Fruit fly (Drosophila melanogaster) whole organism, embryonic: ENCODE results near the gene Arpc3A.

Experiments used
- CG1024 ChIP-seq: fragments of 200-800 bp; sonication (Bioruptor generic); IDR thresholded peaks from 2 replicates; pipeline ENCODE4 v1.3.6; 2022; ENCODE audit warnings: missing biosample characterization, missing genetic modification characterization
- CG10431 ChIP-seq: fragments of 200-800 bp; sonication (Bioruptor generic); optimal IDR thresholded peaks from 3 replicates; lab custom pipeline; 2018; ENCODE audit warnings: missing biosample characterization, mild to moderate bottlenecking, missing genetic modification characterization
- CG12104 ChIP-seq: fragments of 200-800 bp; sonication (Bioruptor generic); optimal IDR thresholded peaks from 3 replicates; lab custom pipeline; 2016; ENCODE audit warnings: missing biosample characterization, missing genetic modification characterization
- CG12942 ChIP-seq: fragments of 200-800 bp; sonication (Bioruptor generic); optimal IDR thresholded peaks from 3 replicates; lab custom pipeline; 2016; ENCODE audit warnings: missing biosample characterization, missing genetic modification characterization
- CG13775 ChIP-seq: fragments of 200-800 bp; sonication (Bioruptor generic); optimal IDR thresholded peaks from 3 replicates; lab custom pipeline; 2017; ENCODE audit warnings: missing biosample characterization, mild to moderate bottlenecking, missing genetic modification characterization
- CG15479 ChIP-seq: fragments of 200-800 bp; sonication (Bioruptor generic); optimal IDR thresholded peaks from 3 replicates; lab custom pipeline; 2019; ENCODE audit warnings: missing biosample characterization, mild to moderate bottlenecking, missing genetic modification characterization, moderate library complexity
- CG17385 ChIP-seq: fragments of 200-800 bp; sonication (Bioruptor generic); optimal IDR thresholded peaks from 3 replicates; lab custom pipeline; 2018; ENCODE audit warnings: missing biosample characterization, mild to moderate bottlenecking, missing genetic modification characterization
- CG18476 ChIP-seq: fragments of 200-800 bp; sonication (Bioruptor generic); optimal IDR thresholded peaks from 2 replicates; lab custom pipeline; 2016; ENCODE audit warnings: missing biosample characterization, mild to moderate bottlenecking, missing genetic modification characterization
- CG2712 ChIP-seq: fragments of 200-800 bp; optimal IDR thresholded peaks from 3 replicates; lab custom pipeline; 2019; ENCODE audit warnings: missing biosample characterization, mild to moderate bottlenecking, missing genetic modification characterization, moderate library complexity
- CG3407 ChIP-seq: fragments of 200-800 bp; sonication (Bioruptor generic); optimal IDR thresholded peaks from 2 replicates; lab custom pipeline; 2018; ENCODE audit warnings: missing biosample characterization, mild to moderate bottlenecking, missing genetic modification characterization
- CG4282 ChIP-seq: fragments of 200-800 bp; sonication (Bioruptor generic); optimal IDR thresholded peaks from 2 replicates; lab custom pipeline; 2016; ENCODE audit warnings: missing biosample characterization, missing genetic modification characterization
- CG8924 ChIP-seq: fragments of 200-800 bp; optimal IDR thresholded peaks from 3 replicates; lab custom pipeline; 2019; ENCODE audit warnings: missing biosample characterization, mild to moderate bottlenecking, missing genetic modification characterization, moderate library complexity
- CG9932 ChIP-seq: fragments of 200-800 bp; sonication (Bioruptor generic); IDR thresholded peaks from 2 replicates; pipeline ENCODE4 v1.3.6; 2022; ENCODE audit warnings: missing biosample characterization, missing genetic modification characterization
- Fer3 ChIP-seq: fragments of 200-800 bp; sonication (Bioruptor generic); optimal IDR thresholded peaks from 2 replicates; lab custom pipeline; 2018; ENCODE audit warnings: missing biosample characterization, mild to moderate bottlenecking, missing genetic modification characterization, moderate library complexity
- GATAe ChIP-seq: fragments of 200-800 bp; sonication (Bioruptor generic); conservative IDR thresholded peaks from 2 replicates; pipeline ENCODE4 v1.3.6; 2022; ENCODE audit warnings: missing biosample characterization, missing genetic modification characterization
- HLH54F ChIP-seq: fragments of 200-800 bp; sonication (Bioruptor generic); optimal IDR thresholded peaks from 3 replicates; lab custom pipeline; 2016; ENCODE audit warnings: missing biosample characterization, missing genetic modification characterization
- Mad ChIP-seq: fragments of 200-800 bp; sonication (Bioruptor generic); optimal IDR thresholded peaks from 2 replicates; lab custom pipeline; 2016; ENCODE audit warnings: missing biosample characterization, missing genetic modification characterization
- Meics ChIP-seq: fragments of 200-800 bp; sonication (Bioruptor generic); optimal IDR thresholded peaks from 2 replicates; lab custom pipeline; 2017; ENCODE audit warnings: missing biosample characterization, mild to moderate bottlenecking, missing genetic modification characterization
- NFAT ChIP-seq: fragments of 200-800 bp; sonication (Bioruptor generic); IDR thresholded peaks from 2 replicates; pipeline ENCODE4 v1.3.6; 2022; ENCODE audit warnings: missing biosample characterization, missing genetic modification characterization
- Nf-YA ChIP-seq: fragments of 200-800 bp; sonication (Bioruptor generic); IDR thresholded peaks from 2 replicates; pipeline ENCODE4 v1.3.6; 2022; ENCODE audit warnings: missing biosample characterization, missing genetic modification characterization
- Pdp1 ChIP-seq, 2 experiments: fragments of 200-800 bp; sonication (Bioruptor generic); optimal IDR thresholded peaks; 3 replicates each; lab custom pipeline; 2016; ENCODE audit warnings: missing biosample characterization in 2 of 2, missing genetic modification characterization in 2 of 2, mild to moderate bottlenecking in 1 of 2, moderate library complexity in 1 of 2
- Poxn ChIP-seq: fragments of 200-800 bp; sonication (Bioruptor generic); IDR thresholded peaks from 2 replicates; pipeline ENCODE4 v1.3.6; 2022; ENCODE audit warnings: missing biosample characterization, missing genetic modification characterization
- Vsx1 ChIP-seq: fragments of 200-800 bp; sonication (Bioruptor generic); optimal IDR thresholded peaks from 2 replicates; lab custom pipeline; 2017; ENCODE audit warnings: missing biosample characterization, mild to moderate bottlenecking, missing genetic modification characterization, missing genetic modification reagents
- cato ChIP-seq: fragments of 200-800 bp; sonication (Bioruptor generic); optimal IDR thresholded peaks from 2 replicates; lab custom pipeline; 2016; ENCODE audit warnings: missing biosample characterization, missing genetic modification characterization, borderline replicate concordance
- da ChIP-seq: fragments of 200-800 bp; sonication (Bioruptor generic); optimal IDR thresholded peaks from 2 replicates; lab custom pipeline; 2016; ENCODE audit warnings: missing biosample characterization, missing genetic modification characterization
- exex ChIP-seq: fragments of 200-800 bp; sonication (Bioruptor generic); optimal IDR thresholded peaks from 4 replicates; lab custom pipeline; 2018; ENCODE audit warnings: missing biosample characterization, mild to moderate bottlenecking, missing genetic modification characterization, moderate library complexity
- fd3F ChIP-seq: fragments of 200-800 bp; sonication (Bioruptor generic); optimal IDR thresholded peaks from 2 replicates; lab custom pipeline; 2018; ENCODE audit warnings: missing biosample characterization, mild to moderate bottlenecking, missing genetic modification characterization, moderate library complexity
- grau ChIP-seq: fragments of 200-800 bp; optimal IDR thresholded peaks from 3 replicates; lab custom pipeline; 2019; ENCODE audit warnings: missing biosample characterization, mild to moderate bottlenecking, missing genetic modification characterization, moderate library complexity
- gro ChIP-seq: fragments of 200-800 bp; sonication (Bioruptor generic); optimal IDR thresholded peaks from 2 replicates; lab custom pipeline; 2016; ENCODE audit warnings: missing biosample characterization, missing genetic modification characterization
- jumu ChIP-seq: fragments of 200-800 bp; sonication (Bioruptor generic); optimal IDR thresholded peaks from 3 replicates; lab custom pipeline; 2016; ENCODE audit warnings: missing biosample characterization, missing genetic modification characterization
- kah ChIP-seq: fragments of 200-800 bp; sonication (Bioruptor generic); optimal IDR thresholded peaks from 2 replicates; lab custom pipeline; 2018; ENCODE audit warnings: missing biosample characterization, mild to moderate bottlenecking, missing genetic modification characterization
- lbe ChIP-seq: fragments of 200-800 bp; sonication (Bioruptor generic); optimal IDR thresholded peaks from 2 replicates; lab custom pipeline; 2016; ENCODE audit warnings: missing biosample characterization, mild to moderate bottlenecking, missing genetic modification characterization
- lmd ChIP-seq: fragments of 200-800 bp; sonication (Bioruptor generic); IDR thresholded peaks from 2 replicates; pipeline ENCODE4 v1.3.6; 2022; ENCODE audit warnings: missing biosample characterization, missing genetic modification characterization
- mirr ChIP-seq: fragments of 200-800 bp; sonication (Bioruptor generic); optimal IDR thresholded peaks from 3 replicates; lab custom pipeline; 2018; ENCODE audit warnings: missing biosample characterization, mild to moderate bottlenecking, missing genetic modification characterization
- nau ChIP-seq: fragments of 200-800 bp; sonication (Bioruptor generic); optimal IDR thresholded peaks from 3 replicates; lab custom pipeline; 2017; ENCODE audit warnings: missing biosample characterization, mild to moderate bottlenecking, missing genetic modification characterization, missing genetic modification reagents
- pfk ChIP-seq: fragments of 200-800 bp; sonication (Bioruptor generic); optimal IDR thresholded peaks from 2 replicates; lab custom pipeline; 2018; ENCODE audit warnings: missing biosample characterization, mild to moderate bottlenecking, missing genetic modification characterization, moderate library complexity
- prd ChIP-seq, 3 experiments: fragments of >200 bp in 2 of 3; fragments of 200-800 bp in 1 of 3; sonication (Bioruptor generic) in 1 of 3; optimal IDR thresholded peaks in 2 of 3; IDR thresholded peaks in 1 of 3; 2 replicates in 2 of 3; 3 replicates in 1 of 3; pipeline versions ENCODE4 v1.3.6 to Lab custom; 2017 to 2022; ENCODE audit warnings: missing biosample characterization in 1 of 3, missing genetic modification characterization in 1 of 3
- psq ChIP-seq: fragments of 200-800 bp; sonication (Bioruptor generic); optimal IDR thresholded peaks from 2 replicates; lab custom pipeline; 2017; ENCODE audit warnings: missing biosample characterization, missing genetic modification characterization
- pum ChIP-seq: fragments of 200-800 bp; sonication (Bioruptor generic); optimal IDR thresholded peaks from 2 replicates; lab custom pipeline; 2016; ENCODE audit warnings: missing biosample characterization, missing genetic modification characterization
- pzg ChIP-seq: fragments of 200-800 bp; sonication (Bioruptor generic); optimal IDR thresholded peaks from 3 replicates; lab custom pipeline; 2018; ENCODE audit warnings: missing biosample characterization, mild to moderate bottlenecking, missing genetic modification characterization, moderate library complexity
- salm ChIP-seq: fragments of 200-800 bp; sonication (Bioruptor generic); optimal IDR thresholded peaks from 2 replicates; lab custom pipeline; 2018; ENCODE audit warnings: missing biosample characterization, mild to moderate bottlenecking, missing genetic modification characterization
- sd ChIP-seq: fragments of 200-800 bp; sonication (Bioruptor generic); optimal IDR thresholded peaks from 3 replicates; lab custom pipeline; 2018; ENCODE audit warnings: missing biosample characterization, mild to moderate bottlenecking, missing genetic modification characterization, moderate library complexity
- sim ChIP-seq: fragments of 200-800 bp; sonication (Bioruptor generic); IDR thresholded peaks from 2 replicates; pipeline ENCODE4 v1.3.6; 2022; ENCODE audit warnings: missing biosample characterization, missing genetic modification characterization
- sima ChIP-seq: fragments of 200-800 bp; sonication (Bioruptor generic); optimal IDR thresholded peaks from 2 replicates; lab custom pipeline; 2016; ENCODE audit warnings: missing biosample characterization, missing genetic modification characterization
- sob ChIP-seq: fragments of 200-800 bp; sonication (Bioruptor generic); IDR thresholded peaks from 2 replicates; pipeline ENCODE4 v1.3.6; 2022; ENCODE audit warnings: missing biosample characterization, missing genetic modification characterization
- unc-4 ChIP-seq: fragments of 200-800 bp; sonication (Bioruptor generic); IDR thresholded peaks from 2 replicates; pipeline ENCODE4 v1.3.6; 2022; ENCODE audit warnings: missing biosample characterization, missing genetic modification characterization; ENCODE audit not compliant: partially characterized antibody
- zfh2 ChIP-seq: fragments of 200-800 bp; sonication (Bioruptor generic); optimal IDR thresholded peaks from 2 replicates; lab custom pipeline; 2016; ENCODE audit warnings: missing biosample characterization, missing genetic modification characterization

Gene Arpc3A

DNA sequence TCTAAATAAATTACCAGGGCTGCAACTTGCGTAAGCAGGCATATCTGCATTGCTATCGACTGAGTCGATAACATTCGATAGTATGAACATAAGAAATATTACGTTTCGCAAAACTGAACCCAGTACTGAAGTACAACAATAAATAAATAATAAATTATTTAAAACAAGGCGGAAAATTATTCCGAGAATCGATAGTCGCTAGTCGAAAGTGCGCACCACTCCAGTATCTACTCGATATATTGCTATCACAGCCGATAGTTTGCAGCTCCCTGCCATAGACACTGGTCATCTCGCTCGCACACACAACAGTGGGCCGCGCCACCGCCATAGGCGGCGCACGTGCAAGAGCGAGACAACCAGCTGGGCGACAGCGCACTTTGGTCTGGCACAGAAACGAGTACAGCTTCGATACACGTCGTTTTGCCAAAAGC, 41.1 kb upstream of the Arpc3A start, which contains the start of gene nsl1 (continued):
- TF ChIP-seq jumu (GFP tag; lab: Kevin White, UChicago): peak; percentile 49
- TF ChIP-seq fd3F: no peak
- no peak for TF ChIP-seq NFAT (GFP tag; lab: Robert Waterston, UW)
- peak; percentile 93 for TF ChIP-seq pzg (GFP tag; lab: Kevin White, UChicago)

DNA sequence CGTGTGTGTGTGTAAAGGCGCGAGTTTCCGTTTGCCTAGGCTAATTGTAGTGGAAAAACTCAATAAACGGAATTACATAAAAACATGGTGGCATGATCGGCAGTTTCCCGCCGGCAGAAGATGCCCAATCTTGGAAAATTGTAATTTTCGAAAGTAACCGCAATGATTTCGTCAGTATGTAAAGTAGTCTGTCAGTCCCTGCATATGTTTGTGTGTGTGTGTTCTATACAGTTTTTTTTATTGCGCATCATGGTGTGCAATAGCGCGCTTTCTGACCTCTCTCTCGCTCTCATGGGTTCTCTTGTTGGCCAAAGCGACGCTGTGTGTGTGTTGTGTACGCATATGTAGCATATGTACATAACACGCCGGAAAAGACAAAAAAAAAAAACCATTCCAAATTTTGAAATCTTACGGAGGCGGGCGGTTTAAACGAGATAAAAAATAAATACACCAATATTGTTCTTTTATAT, 40.2 kb upstream of the Arpc3A start:
- TF ChIP-seq CG2712 (tag; lab: Kevin White, UChicago) (peak; percentile 9), nau (GFP tag; lab: Kevin White, UChicago) (peak; percentile 1), CG12942 (GFP tag; lab: Kevin White, UChicago) (peak; percentile 47), Fer3 (tag; lab: Kevin White, UChicago) (peak; percentile 42), GATAe (no peak), kah (peak; percentile 37), CG15479 (GFP tag; lab: Kevin White, UChicago) (peak; percentile 87), cato (GFP tag; lab: Kevin White, UChicago) (no peak), jumu (GFP tag; lab: Kevin White, UChicago) (no peak), CG18476 (GFP tag; lab: Kevin White, UChicago) (no peak), CG10431 (GFP tag; lab: Kevin White, UChicago) (peak; percentile 65), mirr (GFP tag; lab: Kevin White, UChicago) (peak; percentile 65), lmd (no peak; the same call in 1 of the 2 replicates), exex (tag; lab: Kevin White, UChicago) (peak; percentile 18), pfk (GFP tag; lab: Kevin White, UChicago) (peak; percentile 55), da (GFP tag; lab: Kevin White, UChicago) (peak; percentile 22), pum (GFP tag; lab: Kevin White, UChicago) (no peak), CG9932 (GFP tag; lab: Robert Waterston, UW) (peak; percentile 34; the same call in 1 of the 2 replicates), sima (GFP tag; lab: Kevin White, UChicago) (no peak), CG13775 (GFP tag; lab: Kevin White, UChicago) (peak; percentile 39), CG1024 (GFP tag; lab: Robert Waterston, UW) (0 out of 2 replicates have a peak, but pooled peaks have one; percentile 28), sim (GFP tag; lab: Robert Waterston, UW) (no peak), prd (optimal IDR thresholded peaks at IDR 0.05; lab: Kevin White, UChicago) (no peak), prd (GFP tag; IDR thresholded peaks at IDR 0.05; lab: Robert Waterston, UW) (0 out of 3 replicates have a peak, but pooled peaks have one; percentile 14), fd3F (peak; percentile 13), unc-4 (no peak), CG3407 (GFP tag; lab: Kevin White, UChicago) (peak; percentile 13), lbe (GFP tag; lab: Kevin White, UChicago) (peak; percentile 30), gro (GFP tag; lab: Kevin White, UChicago) (peak; percentile 55), sd (tag; lab: Kevin White, UChicago) (no peak), sob (GFP tag; lab: Robert Waterston, UW) (peak; percentile 59), CG4282 (GFP tag; lab: Kevin White, UChicago) (peak; percentile 15), zfh2 (GFP tag; lab: Kevin White, UChicago) (peak; percentile 11), Meics (GFP tag; lab: Kevin White, UChicago) (peak; percentile 48), salm (tag; lab: Kevin White, UChicago) (no peak), HLH54F (peak; percentile 37), Poxn (GFP tag; lab: Robert Waterston, UW) (no peak), CG8924 (tag; lab: Kevin White, UChicago) (peak; percentile 45), grau (tag; lab: Kevin White, UChicago) (peak; percentile 16), CG17385 (GFP tag; lab: Kevin White, UChicago) (peak; percentile 18), Pdp1 (GFP tag; optimal IDR thresholded peaks at IDR 0.05; lab: Kevin White, UChicago) (peak in 1 of 2 experiments; percentile 92), Nf-YA (no peak), Mad (GFP tag; lab: Kevin White, UChicago) (peak; percentile 12), psq (GFP tag; lab: Kevin White, UChicago) (peak; percentile 8), CG12104 (peak; percentile 32), Vsx1 (GFP tag; lab: Kevin White, UChicago) (peak; percentile 61)
